Fruit fly (Drosophila melanogaster) whole organism, prepupa: ENCODE results near the gene IFT54.

Experiments
- Blimp-1 ChIP-seq: fragments of 200-800 bp; sonication (Bioruptor generic); optimal IDR thresholded peaks from 3 replicates; lab custom pipeline; 2017; ENCODE audit warnings: missing biosample characterization, missing genetic modification characterization, mild to moderate bottlenecking, moderate library complexity, missing genetic modification reagents
- CG11762 ChIP-seq: fragments of 200-800 bp; sonication (Bioruptor generic); optimal IDR thresholded peaks from 3 replicates; lab custom pipeline; 2016; ENCODE audit warnings: missing biosample characterization, missing genetic modification characterization; ENCODE audit not compliant: insufficient read depth
- CG11902 ChIP-seq: fragments of 200-800 bp; sonication (Bioruptor generic); optimal IDR thresholded peaks from 3 replicates; lab custom pipeline; 2016; ENCODE audit warnings: missing biosample characterization, missing genetic modification characterization
- CG15336 ChIP-seq: fragments of 200-800 bp; sonication (Bioruptor generic); IDR thresholded peaks from 2 replicates; pipeline ENCODE4 v1.3.6; 2022; ENCODE audit warnings: missing biosample characterization, missing genetic modification characterization
- CG1621 ChIP-seq: fragments of 200-800 bp; sonication (Bioruptor generic); optimal IDR thresholded peaks from 3 replicates; lab custom pipeline; 2018; ENCODE audit warnings: missing biosample characterization, mild to moderate bottlenecking, missing genetic modification characterization
- CG3032 ChIP-seq: fragments of 200-800 bp; optimal IDR thresholded peaks from 2 replicates; lab custom pipeline; 2019; ENCODE audit warnings: missing biosample characterization, mild to moderate bottlenecking, missing genetic modification characterization, moderate library complexity
- CG31627 ChIP-seq: fragments of 200-800 bp; sonication (Bioruptor generic); optimal IDR thresholded peaks from 3 replicates; lab custom pipeline; 2016; ENCODE audit warnings: missing biosample characterization, missing genetic modification characterization
- CG3919 ChIP-seq: fragments of 200-800 bp; sonication (Bioruptor generic); optimal IDR thresholded peaks from 3 replicates; lab custom pipeline; 2016; ENCODE audit warnings: missing biosample characterization, missing genetic modification characterization
- CG6163 ChIP-seq: fragments of 200-800 bp; sonication (Bioruptor generic); IDR thresholded peaks from 3 replicates; pipeline ENCODE4 v1.3.6; 2022; ENCODE audit warnings: missing biosample characterization, missing genetic modification characterization
- CG6276 ChIP-seq: fragments of 200-800 bp; sonication (Bioruptor generic); optimal IDR thresholded peaks from 2 replicates; lab custom pipeline; 2017; ENCODE audit warnings: missing biosample characterization, mild to moderate bottlenecking, missing genetic modification characterization
- CG6792 ChIP-seq: fragments of 200-800 bp; sonication (Bioruptor generic); optimal IDR thresholded peaks from 3 replicates; lab custom pipeline; 2016; ENCODE audit warnings: missing biosample characterization, missing genetic modification characterization
- CG6808 ChIP-seq: fragments of 200-800 bp; sonication (Bioruptor generic); optimal IDR thresholded peaks from 3 replicates; lab custom pipeline; 2017; ENCODE audit warnings: missing biosample characterization, missing genetic modification characterization, mild to moderate bottlenecking, moderate library complexity, missing genetic modification reagents
- CG6854 ChIP-seq: fragments of 200-800 bp; sonication (Bioruptor generic); optimal IDR thresholded peaks from 2 replicates; lab custom pipeline; 2017; ENCODE audit warnings: missing biosample characterization, mild to moderate bottlenecking, missing genetic modification characterization
- CG8119 ChIP-seq: fragments of 200-800 bp; sonication (Bioruptor generic); IDR thresholded peaks from 3 replicates; pipeline ENCODE4 v1.3.6; 2022; ENCODE audit warnings: missing biosample characterization, missing genetic modification characterization
- CG8319 ChIP-seq: fragments of 200-800 bp; sonication (Bioruptor generic); optimal IDR thresholded peaks from 3 replicates; lab custom pipeline; 2016; ENCODE audit warnings: missing biosample characterization, missing genetic modification characterization
- CG8632 ChIP-seq: fragments of 200-800 bp; sonication (Bioruptor generic); optimal IDR thresholded peaks from 3 replicates; lab custom pipeline; 2016; ENCODE audit warnings: missing biosample characterization, missing genetic modification characterization
- Eip75B ChIP-seq: fragments of 200-800 bp; sonication (Bioruptor generic); optimal IDR thresholded peaks from 3 replicates; lab custom pipeline; 2016; ENCODE audit warnings: missing biosample characterization, missing genetic modification characterization
- Eip78C ChIP-seq: fragments of 200-800 bp; sonication (Bioruptor generic); peaks from one replicate; lab custom pipeline; 2016; ENCODE audit warnings: missing biosample characterization, missing genetic modification characterization
- Eip93F ChIP-seq: fragments of 200-800 bp; sonication (Bioruptor generic); optimal IDR thresholded peaks from 2 replicates; lab custom pipeline; 2016; ENCODE audit warnings: missing biosample characterization, mild to moderate bottlenecking, missing genetic modification characterization
- Ets96B ChIP-seq: fragments of 200-800 bp; optimal IDR thresholded peaks from 2 replicates; lab custom pipeline; 2019; ENCODE audit warnings: missing biosample characterization, mild to moderate bottlenecking, missing genetic modification characterization, moderate library complexity
- Gug ChIP-seq: fragments of 200-800 bp; sonication (Bioruptor generic); IDR thresholded peaks from 2 replicates; pipeline ENCODE4 v1.3.6; 2022; ENCODE audit warnings: missing biosample characterization, missing genetic modification characterization
- Hr38 ChIP-seq: sonication (Bioruptor generic); optimal IDR thresholded peaks from 2 replicates; lab custom pipeline; 2016; ENCODE audit warnings: missing biosample characterization, missing genetic modification characterization
- Hr4 ChIP-seq: fragments of 200-800 bp; sonication (Bioruptor generic); optimal IDR thresholded peaks from 3 replicates; lab custom pipeline; 2016; ENCODE audit warnings: missing biosample characterization, missing genetic modification characterization
- Lpt ChIP-seq: fragments of 200-800 bp; sonication (Bioruptor generic); optimal IDR thresholded peaks from 3 replicates; lab custom pipeline; 2016; ENCODE audit warnings: missing biosample characterization, missing genetic modification characterization
- OdsH ChIP-seq: fragments of 200-800 bp; sonication (Bioruptor generic); optimal IDR thresholded peaks from 3 replicates; lab custom pipeline; 2016; ENCODE audit warnings: missing biosample characterization, missing genetic modification characterization
- Sox102F ChIP-seq: fragments of 200-800 bp; sonication (Bioruptor generic); optimal IDR thresholded peaks from 2 replicates; lab custom pipeline; 2016; ENCODE audit warnings: missing biosample characterization, mild to moderate bottlenecking, missing genetic modification characterization
- Sox15 ChIP-seq: fragments of 200-800 bp; sonication (Bioruptor generic); optimal IDR thresholded peaks from 3 replicates; lab custom pipeline; 2016; ENCODE audit warnings: missing biosample characterization, missing genetic modification characterization
- achi ChIP-seq: fragments of 200-800 bp; sonication (Bioruptor generic); optimal IDR thresholded peaks from 3 replicates; lab custom pipeline; 2016; ENCODE audit warnings: missing biosample characterization, missing genetic modification characterization
- acj6 ChIP-seq: fragments of 200-800 bp; sonication (Bioruptor generic); optimal IDR thresholded peaks from 3 replicates; lab custom pipeline; 2016; ENCODE audit warnings: missing biosample characterization, missing genetic modification characterization
- cyc ChIP-seq: fragments of 200-800 bp; sonication (Bioruptor generic); optimal IDR thresholded peaks from 3 replicates; lab custom pipeline; 2016; ENCODE audit warnings: missing biosample characterization, missing genetic modification characterization
- dac ChIP-seq: fragments of 200-800 bp; sonication (Bioruptor generic); optimal IDR thresholded peaks from 2 replicates; lab custom pipeline; 2017; ENCODE audit warnings: missing biosample characterization, mild to moderate bottlenecking, missing genetic modification characterization
- dsx ChIP-seq: fragments of 200-800 bp; optimal IDR thresholded peaks from 3 replicates; lab custom pipeline; 2019; ENCODE audit warnings: missing biosample characterization, mild to moderate bottlenecking, missing genetic modification characterization, moderate library complexity; ENCODE audit not compliant: poor library complexity, severe bottlenecking
- eg ChIP-seq: fragments of 200-800 bp; sonication (Bioruptor generic); IDR thresholded peaks from 3 replicates; pipeline ENCODE4 v1.3.6; 2022; ENCODE audit warnings: missing biosample characterization, missing genetic modification characterization
- esn ChIP-seq: fragments of 200-800 bp; sonication (Bioruptor generic); optimal IDR thresholded peaks from 2 replicates; lab custom pipeline; 2016; ENCODE audit warnings: missing biosample characterization, mild to moderate bottlenecking, missing genetic modification characterization, moderate library complexity
- fd59A ChIP-seq: fragments of 200-800 bp; sonication (Bioruptor generic); optimal IDR thresholded peaks from 2 replicates; lab custom pipeline; 2017; ENCODE audit warnings: missing biosample characterization, mild to moderate bottlenecking, missing genetic modification characterization, missing genetic modification reagents
- fd85E ChIP-seq: fragments of 200-800 bp; sonication (Bioruptor generic); optimal IDR thresholded peaks from 3 replicates; lab custom pipeline; 2016; ENCODE audit warnings: missing biosample characterization, missing genetic modification characterization
- fkh ChIP-seq: fragments of 200-800 bp; sonication (Bioruptor generic); optimal IDR thresholded peaks from 3 replicates; lab custom pipeline; 2017; ENCODE audit warnings: missing biosample characterization, mild to moderate bottlenecking, missing genetic modification characterization, moderate library complexity
- lz ChIP-seq: fragments of 200-800 bp; sonication (Bioruptor generic); optimal IDR thresholded peaks from 3 replicates; lab custom pipeline; 2016; ENCODE audit warnings: missing biosample characterization, missing genetic modification characterization
- net ChIP-seq: fragments of 200-800 bp; sonication (Bioruptor generic); optimal IDR thresholded peaks from 3 replicates; lab custom pipeline; 2016; ENCODE audit warnings: missing biosample characterization, missing genetic modification characterization
- pdm3 ChIP-seq: fragments of 200-800 bp; sonication (Bioruptor generic); optimal IDR thresholded peaks from 3 replicates; lab custom pipeline; 2016; ENCODE audit warnings: missing biosample characterization, missing genetic modification characterization
- salr ChIP-seq, 2 experiments: fragments of 200-800 bp; sonication (Bioruptor generic); optimal IDR thresholded peaks; 3 replicates each; lab custom pipeline; 2016 to 2018; ENCODE audit warnings: missing biosample characterization in 2 of 2, missing genetic modification characterization in 2 of 2, mild to moderate bottlenecking in 1 of 2
- spab ChIP-seq: fragments of 200-800 bp; sonication (Bioruptor generic); optimal IDR thresholded peaks from 2 replicates; lab custom pipeline; 2017; ENCODE audit warnings: missing biosample characterization, mild to moderate bottlenecking, missing genetic modification characterization, missing genetic modification reagents
- ss ChIP-seq, 2 experiments: fragments of 200-800 bp; sonication (Bioruptor generic); optimal IDR thresholded peaks; 2 replicates in 1 of 2; 3 replicates in 1 of 2; lab custom pipeline; 2017 to 2018; ENCODE audit warnings: mild to moderate bottlenecking in 2 of 2, missing biosample characterization in 2 of 2, missing genetic modification characterization in 2 of 2, moderate library complexity in 1 of 2
- topi ChIP-seq: fragments of 200-800 bp; sonication (Bioruptor generic); optimal IDR thresholded peaks from 3 replicates; lab custom pipeline; 2016; ENCODE audit warnings: missing biosample characterization, missing genetic modification characterization
- vri ChIP-seq: fragments of 200-800 bp; sonication (Bioruptor generic); optimal IDR thresholded peaks from 3 replicates; lab custom pipeline; 2016; ENCODE audit warnings: missing biosample characterization, mild to moderate bottlenecking, missing genetic modification characterization

Gene IFT54

DNA sequence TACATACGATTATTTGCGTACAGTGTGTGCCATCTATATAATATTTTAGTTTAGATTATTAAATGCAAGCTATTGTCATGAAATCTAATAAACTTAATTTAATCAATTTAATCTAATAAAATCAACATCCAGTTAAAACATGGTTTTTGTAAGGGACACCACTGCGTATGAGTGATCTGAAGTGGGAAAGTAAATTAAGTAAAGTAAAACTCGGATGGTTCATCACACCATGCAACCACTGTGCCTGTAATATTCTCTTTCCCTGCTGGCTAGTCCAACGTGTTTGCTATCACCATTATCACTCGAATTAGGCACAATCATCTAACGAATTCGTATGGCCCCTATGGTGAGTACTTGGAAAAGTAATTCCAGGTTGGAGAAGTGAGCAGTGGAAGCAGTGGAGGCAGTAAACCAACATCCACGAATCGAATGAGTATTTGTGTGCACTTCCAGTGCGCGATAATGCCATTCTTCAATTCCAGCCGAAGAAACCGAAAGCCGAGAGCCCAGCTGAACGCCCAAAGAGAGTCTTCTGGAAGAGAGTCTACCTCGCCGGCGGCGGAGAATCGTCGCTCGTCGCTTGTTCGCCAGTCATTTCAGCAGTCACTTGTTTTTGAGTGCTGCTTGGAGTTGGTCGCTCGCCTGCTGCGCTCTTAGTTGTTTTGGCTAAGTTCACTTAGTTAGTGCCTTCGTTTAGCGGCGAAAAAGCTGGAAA lies 13.4 kb upstream of the IFT54 start, which contains the start of gene red (continued):
- no peak for TF ChIP-seq CG1621 (tag; lab: Kevin White, UChicago)
- no peak for TF ChIP-seq CG8632 (GFP tag; lab: Kevin White, UChicago)
- TF ChIP-seq lz (GFP tag; lab: Kevin White, UChicago) = no peak
- TF ChIP-seq dac (GFP tag; lab: Kevin White, UChicago) = no peak
- TF ChIP-seq Hr4 = peak; percentile 69
- peak; percentile 44 for TF ChIP-seq acj6
- no peak for TF ChIP-seq CG11762
- peak; percentile 15 for TF ChIP-seq OdsH (GFP tag; lab: Kevin White, UChicago)
- peak; percentile 65 for TF ChIP-seq CG15336 (GFP tag; lab: Robert Waterston, UW)

DNA sequence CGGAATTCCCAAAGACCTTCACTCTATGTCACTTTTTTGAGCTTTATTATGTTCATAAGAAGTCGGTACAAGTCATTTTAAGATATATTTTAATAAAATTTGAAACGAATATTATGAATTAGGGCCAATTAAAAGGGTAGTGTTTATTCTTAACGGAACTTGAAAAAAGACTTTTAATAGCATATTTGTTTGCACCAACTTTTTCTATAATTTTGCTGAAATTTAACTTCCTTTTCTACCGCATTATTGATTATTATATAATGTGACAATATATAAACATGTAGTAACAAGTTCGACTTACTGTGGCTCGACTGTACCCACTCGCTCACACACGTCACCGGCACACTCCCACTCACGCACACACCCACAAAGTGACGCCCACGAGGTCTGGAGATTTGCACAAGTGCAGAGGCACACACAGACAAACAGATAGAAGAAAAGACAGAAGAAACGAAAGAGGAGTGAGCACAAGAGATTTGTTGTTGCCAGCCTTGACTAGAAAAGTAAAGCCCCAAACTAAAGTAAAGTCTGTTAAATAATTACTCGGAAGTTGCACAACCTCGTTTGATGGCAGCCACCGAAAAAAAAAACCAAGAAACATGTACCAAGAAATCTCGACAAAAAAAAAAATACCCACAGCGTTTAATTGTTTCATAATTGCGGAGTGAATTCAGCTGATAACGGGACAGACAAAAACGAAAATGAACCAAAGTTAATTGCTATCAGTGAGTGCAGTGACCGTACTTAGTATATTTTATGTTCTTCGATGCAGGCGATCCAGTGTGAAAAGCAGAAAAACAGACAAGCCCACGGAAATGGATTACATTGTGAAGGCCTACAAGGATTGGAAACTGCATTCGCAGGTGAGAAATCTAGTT lies 12.0 kb upstream of the IFT54 start:
- TF ChIP-seq CG6163 (peak; percentile 55), CG1621 (tag; lab: Kevin White, UChicago) (no peak), acj6 (peak; percentile 56), eg (GFP tag; lab: Robert Waterston, UW) (0 out of 3 replicates have a peak, but pooled peaks have one; percentile 36), pdm3 (GFP tag; lab: Kevin White, UChicago) (peak; percentile 64), CG6792 (GFP tag; lab: Kevin White, UChicago) (peak; percentile 32), CG15336 (GFP tag; lab: Robert Waterston, UW) (peak; percentile 53), cyc (GFP tag; lab: Kevin White, UChicago) (peak; percentile 7), CG3919 (GFP tag; lab: Kevin White, UChicago) (peak; percentile 48), CG6276 (GFP tag; lab: Kevin White, UChicago) (peak; percentile 66), Gug (peak; percentile 33; the same call in 1 of the 2 replicates), Sox102F (GFP tag; lab: Kevin White, UChicago) (peak; percentile 38), CG31627 (peak; percentile 40), vri (GFP tag; lab: Kevin White, UChicago) (peak; percentile 82), lz (GFP tag; lab: Kevin White, UChicago) (peak; percentile 54), Lpt (peak; percentile 28), CG8119 (peak; percentile 68), fkh (peak; percentile 45), fd85E (GFP tag; lab: Kevin White, UChicago) (no peak), dsx (peak; percentile 6), Sox15 (peak; percentile 17), Hr38 (GFP tag; lab: Kevin White, UChicago) (no peak), net (peak; percentile 39), CG6854 (GFP tag; lab: Kevin White, UChicago) (no peak), achi (GFP tag; lab: Kevin White, UChicago) (peak; percentile 45), CG11902 (peak; percentile 31), Ets96B (tag; lab: Kevin White, UChicago) (peak; percentile 57), Eip93F (GFP tag; lab: Kevin White, UChicago) (peak; percentile 64), CG6808 (GFP tag; lab: Kevin White, UChicago) (peak; percentile 34), CG8319 (GFP tag; lab: Kevin White, UChicago) (no peak), spab (peak; percentile 29), fd59A (GFP tag; lab: Kevin White, UChicago) (peak; percentile 14), ss (GFP tag; optimal IDR thresholded peaks at IDR 0.05; lab: Kevin White, UChicago) (peak in 1 of 2 experiments; percentile 44), Blimp-1 (GFP tag; lab: Kevin White, UChicago) (peak; percentile 0), salr (GFP tag; optimal IDR thresholded peaks at IDR 0.05; lab: Kevin White, UChicago) (peak in 1 of 2 experiments; percentile 16), CG3032 (tag; lab: Kevin White, UChicago) (peak; percentile 41), CG11762 (no peak), topi (GFP tag; lab: Kevin White, UChicago) (peak; percentile 57), Eip75B (GFP tag; lab: Kevin White, UChicago) (peak; percentile 28), OdsH (GFP tag; lab: Kevin White, UChicago) (peak; percentile 61), Eip78C (GFP tag; lab: Kevin White, UChicago) (peak; percentile 90), esn (GFP tag; lab: Kevin White, UChicago) (peak; percentile 65)
